Worm (Caenorhabditis elegans): Measurements from ENCODE around the gene Y105C5B.3.

DNA sequence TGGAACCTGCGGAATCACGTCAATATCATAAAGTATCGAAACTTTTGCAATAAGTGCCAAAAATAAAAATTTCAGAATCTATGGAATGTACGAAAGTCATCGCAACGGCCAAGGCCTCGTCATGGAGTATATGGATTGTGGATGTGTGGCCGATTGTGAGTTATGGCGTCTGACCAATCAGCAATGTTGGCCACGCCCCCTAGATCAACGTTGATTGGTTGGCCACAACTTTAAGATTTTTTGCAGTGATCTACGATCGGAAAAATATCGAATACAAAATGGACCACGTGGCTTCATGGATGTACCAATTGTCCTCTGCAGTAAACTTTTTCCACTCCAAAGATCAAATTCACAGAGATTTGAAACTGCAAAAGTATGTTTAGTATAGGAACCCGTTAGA, 33.4 kb upstream of the Y105C5B.3 start:
- TF ChIP-seq T20F7.1 (GFP tag; optimal IDR thresholded peaks at IDR 0.05) (no peak), mep-1 (tag; optimal IDR thresholded peaks at IDR 0.05) (no peak), zip-11 (GFP tag; IDR thresholded peaks at IDR 0.05) (no peak), fkh-10 (GFP tag; optimal IDR thresholded peaks at IDR 0.05) (no peak), nhr-48 (tag; optimal IDR thresholded peaks at IDR 0.05) (no peak), mdt-29 (GFP tag; IDR thresholded peaks at IDR 0.05) (no peak), snpc-4 (tag; optimal IDR thresholded peaks at IDR 0.05) (no peak), lin-38 (GFP tag; IDR thresholded peaks at IDR 0.05) (no peak), mdl-1 (tag; optimal IDR thresholded peaks at IDR 0.05) (no peak), aha-1 (tag) (no peak)

All from whole organism, L4 larva.